Worm (Caenorhabditis elegans) whole organism, mixed stage, embryonic: ENCODE measurements around the gene F49E10.4.

Source experiments
- lin-13 ChIP-seq: fragments of 150-350 bp; optimal IDR thresholded peaks from 2 replicates; lab custom pipeline; 2014; ENCODE audit warnings: missing biosample characterization, missing genetic modification characterization
- nhr-12 ChIP-seq: fragments of 150-350 bp; optimal IDR thresholded peaks from 2 replicates; lab custom pipeline; 2014; ENCODE audit warnings: missing biosample characterization, missing genetic modification characterization
- unc-120 ChIP-seq: sonication (generic microtip); optimal IDR thresholded peaks from 2 replicates; lab custom pipeline; 2017; ENCODE audit warnings: missing genetic modification characterization, missing compliant biosample characterization; ENCODE audit not compliant: poor library complexity, severe bottlenecking
- unc-62 ChIP-seq: fragments of 150-350 bp; optimal IDR thresholded peaks from 2 replicates; lab custom pipeline; 2014; ENCODE audit warnings: missing biosample characterization, missing genetic modification reagents, missing genetic modification characterization

- TF ChIP-seq unc-120 (tag; lab: Kevin White, UChicago) (no peak), lin-13 (no peak), unc-62 (GFP tag; lab: Kevin White, UChicago) (no peak), nhr-12 (tag; lab: Kevin White, UChicago) (no peak)
Observed at ce11 chrX:5869603-5870002, 6.1 kb upstream of the F49E10.4 start.
